Fruit fly (Drosophila melanogaster): ENCODE measurements around the gene CG10477.

- TF ChIP-seq CG6854 (GFP tag; optimal IDR thresholded peaks at IDR 0.05), result peak; percentile 91
- TF ChIP-seq Ets21C (GFP tag; optimal IDR thresholded peaks at IDR 0.05), result no peak
- no peak for TF ChIP-seq CG32006 (GFP tag; optimal IDR thresholded peaks at IDR 0.05)
- no peak for TF ChIP-seq Hr4 (GFP tag; optimal IDR thresholded peaks at IDR 0.05)
- no peak for TF ChIP-seq CG10631 (GFP tag; optimal IDR thresholded peaks at IDR 0.05)
- no peak for TF ChIP-seq Sox102F (GFP tag; optimal IDR thresholded peaks at IDR 0.05)
- TF ChIP-seq Hr39 (GFP tag; optimal IDR thresholded peaks at IDR 0.05), result no peak
- TF ChIP-seq CG9139 (GFP tag; optimal IDR thresholded peaks at IDR 0.05), result no peak
- TF ChIP-seq Eip75B (GFP tag; optimal IDR thresholded peaks at IDR 0.05), result no peak
Measured at dm6 chr3L:6065881-6066389, 31.5 kb upstream of the CG10477 start, which contains the start of gene CG42269.
